Worm (Caenorhabditis elegans): ENCODE data around the gene K02E10.7.

DNA sequence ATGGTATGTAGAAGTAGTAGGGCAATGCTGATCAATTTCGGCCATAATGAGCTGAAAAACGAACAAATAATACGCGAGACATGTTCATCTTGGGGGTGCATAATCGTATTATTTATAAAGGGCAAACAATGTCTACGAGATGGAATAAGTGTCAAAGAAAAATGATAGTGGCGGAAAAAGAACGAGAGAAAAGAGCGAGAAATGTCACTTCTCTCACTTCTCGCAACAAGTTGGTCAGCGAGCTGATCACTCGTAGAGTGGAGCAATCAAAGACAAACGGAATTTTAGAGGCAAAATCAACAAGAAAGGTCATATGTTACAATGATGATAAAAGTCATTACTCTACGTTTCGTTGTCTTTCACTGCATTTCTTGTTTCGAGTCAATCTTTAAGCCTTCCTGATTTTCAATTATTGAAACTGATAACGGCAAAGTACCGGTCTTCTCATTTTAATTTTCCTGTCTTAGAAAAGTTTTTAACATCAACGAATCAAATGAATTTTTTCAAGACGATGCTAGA lies 32.7 kb upstream of the K02E10.7 start, which contains the start of gene F52H2.3:
- TF ChIP-seq unc-62 (GFP tag; optimal IDR thresholded peaks at IDR 0.05) (no peak), elt-1 (tag; optimal IDR thresholded peaks at IDR 0.05; ENCODE audit: borderline replicate concordance, insufficient read depth) (no peak), ces-1 (GFP tag; optimal IDR thresholded peaks at IDR 0.05) (no peak), lin-13 (tag; optimal IDR thresholded peaks at IDR 0.05) (no peak), ham-2 (GFP tag; optimal IDR thresholded peaks at IDR 0.05) (no peak), elt-3 (tag; optimal IDR thresholded peaks at IDR 0.05) (no peak), nhr-237 (tag; optimal IDR thresholded peaks at IDR 0.05) (no peak), pha-4 (tag; optimal IDR thresholded peaks at IDR 0.05) (no peak), snpc-4 (tag; optimal IDR thresholded peaks at IDR 0.05) (no peak)

All from whole organism, mixed stage, embryonic.